Worm (Caenorhabditis elegans): ENCODE measurements around the gene pat-3.

The pat-3 gene

ce11 chrIII:3931423-3931822 is 17.5 kb upstream of the pat-3 start, which contains the start of gene F37A8.2:
Gene F37A8.2, minus strand, starts transcription at chrIII:3931523.
- TF ChIP-seq dpl-1 (GFP tag; optimal IDR thresholded peaks at IDR 0.05) (no peak), Y48G9A.11 (GFP tag; IDR thresholded peaks at IDR 0.05) (no peak), duxl-1 (tag; optimal IDR thresholded peaks at IDR 0.05; ENCODE audit: poor library complexity) (no peak), ZK546.5 (tag; optimal IDR thresholded peaks at IDR 0.05) (no peak), lin-38 (GFP tag; IDR thresholded peaks at IDR 0.05) (no peak), hif-1 (tag; optimal IDR thresholded peaks at IDR 0.05) (no peak), tra-1 (GFP tag; IDR thresholded peaks at IDR 0.05) (no peak), F49E8.2 (tag; optimal IDR thresholded peaks at IDR 0.05; ENCODE audit: borderline replicate concordance) (no peak), zag-1 (tag; optimal IDR thresholded peaks at IDR 0.05) (no peak), madf-9 (GFP tag; conservative IDR thresholded peaks at IDR 0.05) (no peak)

- TF ChIP-seq dmd-8 (GFP tag; IDR thresholded peaks at IDR 0.05) (no peak), php-3 (GFP tag; IDR thresholded peaks at IDR 0.05) (no peak)
Observed at ce11 chrIII:3928136-3928535, 14.2 kb upstream of the pat-3 start, which contains the start of gene F37A8.1. Gene F37A8.1, plus strand, starts transcription at chrIII:3928436.

ce11 chrIII:3927450-3927849 is 13.5 kb upstream of the pat-3 start:
- TF ChIP-seq hlh-11 (tag; optimal IDR thresholded peaks at IDR 0.05) (peak; percentile 50), D1046.2 (GFP tag; IDR thresholded peaks at IDR 0.05) (no peak), daf-8 (GFP tag; IDR thresholded peaks at IDR 0.05) (no peak), snpc-1.2 (GFP tag; IDR thresholded peaks at IDR 0.05) (no peak), hmg-1.1 (GFP tag; IDR thresholded peaks at IDR 0.05) (0 out of 2 replicates have a peak, but pooled peaks have one; percentile 26), Y48G9A.11 (GFP tag; IDR thresholded peaks at IDR 0.05) (no peak), mxl-3 (GFP tag; optimal IDR thresholded peaks at IDR 0.05) (peak; percentile 28), nhr-11 (tag; optimal IDR thresholded peaks at IDR 0.05) (peak; percentile 67), lir-3 (tag; optimal IDR thresholded peaks at IDR 0.05) (no peak), daf-16 (GFP tag; optimal IDR thresholded peaks at IDR 0.05) (peak in 1 of 2 experiments; percentile 42), daf-16 (tag; optimal IDR thresholded peaks at IDR 0.05) (no peak), unc-39 (tag; optimal IDR thresholded peaks at IDR 0.05) (no peak), madf-5 (GFP tag; IDR thresholded peaks at IDR 0.05) (no peak), lin-15B (tag; optimal IDR thresholded peaks at IDR 0.05) (no peak), lin-29 (GFP tag; IDR thresholded peaks at IDR 0.05) (no peak)

- no peak for TF ChIP-seq duxl-1 (tag; optimal IDR thresholded peaks at IDR 0.05; ENCODE audit: poor library complexity)
- TF ChIP-seq pqm-1 (tag; optimal IDR thresholded peaks at IDR 0.05) = peak; percentile 54
Observed at ce11 chrIII:3926801-3927200, 12.9 kb upstream of the pat-3 start.

ce11 chrIII:3926116-3926515 is 12.2 kb upstream of the pat-3 start, which contains the start of gene ZK1058.9:
Gene ZK1058.9, minus strand, starts transcription at chrIII:3926216.
- no peak for TF ChIP-seq lin-29 (GFP tag; IDR thresholded peaks at IDR 0.05)
- no peak for TF ChIP-seq attf-4 (tag; optimal IDR thresholded peaks at IDR 0.05)
- TF ChIP-seq lin-39 (tag; optimal IDR thresholded peaks at IDR 0.05) = no peak
- no peak for TF ChIP-seq ZK337.2 (GFP tag; IDR thresholded peaks at IDR 0.05)
- no peak for TF ChIP-seq egl-27 (tag; optimal IDR thresholded peaks at IDR 0.05)
- no peak for TF ChIP-seq php-3 (GFP tag; IDR thresholded peaks at IDR 0.05)
- TF ChIP-seq mxl-3 (GFP tag; optimal IDR thresholded peaks at IDR 0.05) = no peak

- TF ChIP-seq dve-1 (tag; optimal IDR thresholded peaks at IDR 0.05; ENCODE audit: insufficient read depth) = peak; percentile 13
- TF ChIP-seq T20F7.1 (GFP tag; optimal IDR thresholded peaks at IDR 0.05) = peak; percentile 82
- TF ChIP-seq nhr-28 (tag; optimal IDR thresholded peaks at IDR 0.05) = peak; percentile 84
- TF ChIP-seq dpl-1 (GFP tag; optimal IDR thresholded peaks at IDR 0.05) = peak; percentile 74
- TF ChIP-seq daf-12 (tag; optimal IDR thresholded peaks at IDR 0.05) = no peak
- no peak for TF ChIP-seq daf-16 (GFP tag; optimal IDR thresholded peaks at IDR 0.05)
- peak; percentile 39 for TF ChIP-seq daf-16 (tag; optimal IDR thresholded peaks at IDR 0.05)
- TF ChIP-seq snpc-4 (tag; optimal IDR thresholded peaks at IDR 0.05) = no peak
- peak; percentile 21; the same call in 1 of the 2 replicates for TF ChIP-seq dmd-6 (GFP tag; IDR thresholded peaks at IDR 0.05)
- TF ChIP-seq nhr-25 (tag; optimal IDR thresholded peaks at IDR 0.05; ENCODE audit: borderline replicate concordance, insufficient read depth) = no peak
- no peak for TF ChIP-seq nhr-11 (tag; optimal IDR thresholded peaks at IDR 0.05)
- TF ChIP-seq hlh-30 (tag; optimal IDR thresholded peaks at IDR 0.05; ENCODE audit: insufficient read depth) = no peak
- 0 out of 2 replicates have a peak, but pooled peaks have one; percentile 22 for TF ChIP-seq Y48G9A.11 (GFP tag; IDR thresholded peaks at IDR 0.05)
- peak; percentile 97 for TF ChIP-seq aha-1 (tag)
- TF ChIP-seq lsy-2 (tag; optimal IDR thresholded peaks at IDR 0.05) = no peak
Observed at ce11 chrIII:3921646-3922328, 7.8 kb upstream of the pat-3 start, which contains the start of the genes metl-6 and nit-1. Gene metl-6, minus strand, starts transcription at chrIII:3921711. Gene nit-1, plus strand, starts transcription at chrIII:3922207.
